Fruit fly (Drosophila melanogaster) whole organism, embryonic: Measurements from ENCODE around the gene CG34290.

Experiments used
- ATbp ChIP-seq: fragments of 200-800 bp; sonication (Bioruptor generic); optimal IDR thresholded peaks from 2 replicates; lab custom pipeline; 2017; ENCODE audit warnings: missing biosample characterization, mild to moderate bottlenecking, missing genetic modification characterization, missing genetic modification reagents
- CG10209 ChIP-seq: fragments of 200-800 bp; sonication (Bioruptor generic); optimal IDR thresholded peaks from 3 replicates; lab custom pipeline; 2017; ENCODE audit warnings: missing biosample characterization, mild to moderate bottlenecking, missing genetic modification characterization, missing genetic modification reagents
- CG10274 ChIP-seq: fragments of 200-800 bp; sonication (Bioruptor generic); optimal IDR thresholded peaks from 3 replicates; lab custom pipeline; 2017; ENCODE audit warnings: missing biosample characterization, mild to moderate bottlenecking, missing genetic modification characterization
- CG14441 ChIP-seq: fragments of 200-800 bp; sonication (Bioruptor generic); IDR thresholded peaks from 2 replicates; pipeline ENCODE4 v1.3.6; 2022; ENCODE audit warnings: missing biosample characterization, missing genetic modification characterization
- CG14965 ChIP-seq: fragments of 200-800 bp; sonication (Bioruptor generic); optimal IDR thresholded peaks from 2 replicates; lab custom pipeline; 2016; ENCODE audit warnings: missing biosample characterization, missing genetic modification characterization, borderline replicate concordance
- CG1602 ChIP-seq: fragments of 200-800 bp; sonication (Bioruptor generic); optimal IDR thresholded peaks from 3 replicates; lab custom pipeline; 2016; ENCODE audit warnings: missing biosample characterization, missing genetic modification characterization
- CG17912 ChIP-seq: fragments of 200-800 bp; sonication (Bioruptor generic); optimal IDR thresholded peaks from 2 replicates; lab custom pipeline; 2018; ENCODE audit warnings: missing biosample characterization, mild to moderate bottlenecking, missing genetic modification characterization
- CG18262 ChIP-seq: fragments of 200-800 bp; optimal IDR thresholded peaks from 3 replicates; lab custom pipeline; 2019; ENCODE audit warnings: missing biosample characterization, mild to moderate bottlenecking, missing genetic modification characterization, moderate library complexity
- CG34224 ChIP-seq: fragments of 200-800 bp; sonication (Bioruptor generic); IDR thresholded peaks from 3 replicates; pipeline ENCODE4 v1.3.6; 2022; ENCODE audit warnings: missing biosample characterization, missing genetic modification characterization; ENCODE audit not compliant: partially characterized antibody
- CG3838 ChIP-seq: fragments of 200-800 bp; sonication (Bioruptor generic); optimal IDR thresholded peaks from 3 replicates; lab custom pipeline; 2016; ENCODE audit warnings: missing biosample characterization, missing genetic modification characterization
- CG42726 ChIP-seq: fragments of 200-800 bp; sonication (Bioruptor generic); IDR thresholded peaks from 2 replicates; pipeline ENCODE4 v1.3.6; 2022; ENCODE audit warnings: missing biosample characterization, missing genetic modification characterization; ENCODE audit not compliant: partially characterized antibody
- CG43689 ChIP-seq: fragments of 200-800 bp; sonication (Bioruptor generic); IDR thresholded peaks from 2 replicates; pipeline ENCODE4 v1.3.6; 2022; ENCODE audit warnings: missing biosample characterization, missing genetic modification characterization
- CG5245 ChIP-seq: fragments of 200-800 bp; sonication (Bioruptor generic); optimal IDR thresholded peaks from 3 replicates; lab custom pipeline; 2016; ENCODE audit warnings: missing biosample characterization, missing genetic modification characterization
- CG6765 ChIP-seq: fragments of 200-800 bp; sonication (Bioruptor generic); optimal IDR thresholded peaks from 3 replicates; lab custom pipeline; 2017; ENCODE audit warnings: missing biosample characterization, mild to moderate bottlenecking, missing genetic modification characterization
- CG9437 ChIP-seq: fragments of 200-800 bp; sonication (Bioruptor generic); optimal IDR thresholded peaks from 2 replicates; lab custom pipeline; 2018; ENCODE audit warnings: missing biosample characterization, mild to moderate bottlenecking, missing genetic modification characterization
- Camta ChIP-seq: fragments of 200-800 bp; sonication (Bioruptor generic); optimal IDR thresholded peaks from 2 replicates; lab custom pipeline; 2016; ENCODE audit warnings: missing biosample characterization, missing genetic modification characterization
- Dbx ChIP-seq: fragments of 200-800 bp; sonication (Bioruptor generic); IDR thresholded peaks from 3 replicates; pipeline ENCODE4 v1.3.6; 2022; ENCODE audit warnings: missing biosample characterization, missing genetic modification characterization
- Dek ChIP-seq: fragments of 200-800 bp; sonication (Bioruptor generic); optimal IDR thresholded peaks from 3 replicates; lab custom pipeline; 2019; ENCODE audit warnings: missing biosample characterization, mild to moderate bottlenecking, missing genetic modification characterization, moderate library complexity
- Dll ChIP-seq: fragments of 200-800 bp; sonication (Bioruptor generic); IDR thresholded peaks from 4 replicates; pipeline ENCODE4 v1.3.6; 2022; ENCODE audit warnings: missing biosample characterization, missing genetic modification characterization; ENCODE audit not compliant: partially characterized antibody
- Doc2 ChIP-seq: fragments of 200-800 bp; sonication (Bioruptor generic); IDR thresholded peaks from 2 replicates; pipeline ENCODE4 v1.3.6; 2022; ENCODE audit warnings: missing biosample characterization, missing genetic modification characterization
- Dref ChIP-seq: fragments of 200-800 bp; sonication (Bioruptor generic); IDR thresholded peaks from 2 replicates; pipeline ENCODE4 v1.3.6; 2022; ENCODE audit warnings: missing biosample characterization, missing genetic modification characterization
- Ets97D ChIP-seq: fragments of 200-800 bp; sonication (Bioruptor generic); optimal IDR thresholded peaks from 3 replicates; lab custom pipeline; 2016; ENCODE audit warnings: missing biosample characterization, missing genetic modification characterization
- Gug ChIP-seq: fragments of 200-800 bp; sonication (Bioruptor generic); IDR thresholded peaks from 4 replicates; pipeline ENCODE4 v1.3.6; 2022; ENCODE audit warnings: missing biosample characterization, missing genetic modification characterization
- HLHmδ ChIP-seq: fragments of 200-800 bp; sonication (Bioruptor generic); optimal IDR thresholded peaks from 2 replicates; lab custom pipeline; 2018; ENCODE audit warnings: missing biosample characterization, mild to moderate bottlenecking, missing genetic modification characterization, moderate library complexity
- Hey ChIP-seq: fragments of 200-800 bp; sonication (Bioruptor generic); optimal IDR thresholded peaks from 3 replicates; lab custom pipeline; 2018; ENCODE audit warnings: missing biosample characterization, mild to moderate bottlenecking, missing genetic modification characterization
- Mad ChIP-seq: fragments of 200-800 bp; sonication (Bioruptor generic); optimal IDR thresholded peaks from 2 replicates; lab custom pipeline; 2016; ENCODE audit warnings: missing biosample characterization, missing genetic modification characterization
- Max ChIP-seq: fragments of 200-800 bp; sonication (Bioruptor generic); optimal IDR thresholded peaks from 2 replicates; lab custom pipeline; 2016; ENCODE audit warnings: missing biosample characterization, mild to moderate bottlenecking, missing genetic modification characterization
- NC2α ChIP-seq: fragments of 200-800 bp; sonication (Bioruptor generic); optimal IDR thresholded peaks from 2 replicates; lab custom pipeline; 2016; ENCODE audit warnings: missing biosample characterization, missing genetic modification characterization
- Pdp1 ChIP-seq, 2 experiments: fragments of 200-800 bp; sonication (Bioruptor generic); optimal IDR thresholded peaks; 3 replicates each; lab custom pipeline; 2016; ENCODE audit warnings: missing biosample characterization in 2 of 2, missing genetic modification characterization in 2 of 2, mild to moderate bottlenecking in 1 of 2, moderate library complexity in 1 of 2
- Sry-β ChIP-seq: fragments of 200-800 bp; sonication (Bioruptor generic); optimal IDR thresholded peaks from 2 replicates; lab custom pipeline; 2018; ENCODE audit warnings: missing biosample characterization, mild to moderate bottlenecking, missing genetic modification characterization, moderate library complexity
- YL-1 ChIP-seq: fragments of 200-800 bp; sonication (Bioruptor generic); optimal IDR thresholded peaks from 3 replicates; lab custom pipeline; 2017; ENCODE audit warnings: missing biosample characterization, mild to moderate bottlenecking, missing genetic modification characterization
- ase ChIP-seq: fragments of 200-800 bp; sonication (Bioruptor generic); IDR thresholded peaks from 3 replicates; pipeline ENCODE4 v1.3.6; 2022; ENCODE audit warnings: missing biosample characterization, missing genetic modification characterization
- bsh ChIP-seq, 2 experiments: fragments of 200-800 bp; sonication (Bioruptor generic); optimal IDR thresholded peaks; 2 replicates each; lab custom pipeline; 2017 to 2018; ENCODE audit warnings: mild to moderate bottlenecking in 2 of 2, missing biosample characterization in 2 of 2, missing genetic modification characterization in 2 of 2, moderate library complexity in 1 of 2
- chinmo ChIP-seq: fragments of 200-800 bp; sonication (Bioruptor generic); IDR thresholded peaks from 4 replicates; pipeline ENCODE4 v1.3.6; 2022; ENCODE audit warnings: missing biosample characterization, missing genetic modification characterization; ENCODE audit not compliant: partially characterized antibody
- croc ChIP-seq: fragments of 200-800 bp; sonication (Bioruptor generic); conservative IDR thresholded peaks from 3 replicates; pipeline ENCODE4 v1.3.6; 2022; ENCODE audit warnings: missing biosample characterization, missing genetic modification characterization
- dysf ChIP-seq: fragments of 200-800 bp; sonication (Bioruptor generic); IDR thresholded peaks from 3 replicates; pipeline ENCODE4 v1.3.6; 2022; ENCODE audit warnings: missing biosample characterization, missing genetic modification characterization
- gem ChIP-seq: fragments of 200-800 bp; sonication (Bioruptor generic); optimal IDR thresholded peaks from 2 replicates; lab custom pipeline; 2019; ENCODE audit warnings: missing biosample characterization, mild to moderate bottlenecking, missing genetic modification characterization, moderate library complexity
- grau ChIP-seq: fragments of 200-800 bp; optimal IDR thresholded peaks from 3 replicates; lab custom pipeline; 2019; ENCODE audit warnings: missing biosample characterization, mild to moderate bottlenecking, missing genetic modification characterization, moderate library complexity
- hbn ChIP-seq: fragments of 200-800 bp; sonication (Bioruptor generic); IDR thresholded peaks from 2 replicates; pipeline ENCODE4 v1.3.6; 2022; ENCODE audit warnings: missing biosample characterization, missing genetic modification characterization; ENCODE audit not compliant: partially characterized antibody
- hth ChIP-seq: fragments of >200 bp; optimal IDR thresholded peaks from 2 replicates; lab custom pipeline; 2017; ENCODE audit warnings: inconsistent platforms
- nau ChIP-seq: fragments of 200-800 bp; sonication (Bioruptor generic); optimal IDR thresholded peaks from 3 replicates; lab custom pipeline; 2017; ENCODE audit warnings: missing biosample characterization, mild to moderate bottlenecking, missing genetic modification characterization, missing genetic modification reagents
- onecut ChIP-seq: fragments of 200-800 bp; sonication (Bioruptor generic); IDR thresholded peaks from 2 replicates; pipeline ENCODE4 v1.3.6; 2022; ENCODE audit warnings: missing biosample characterization, missing genetic modification characterization
- tap ChIP-seq: fragments of 200-800 bp; optimal IDR thresholded peaks from 3 replicates; lab custom pipeline; 2019; ENCODE audit warnings: missing biosample characterization, mild to moderate bottlenecking, missing genetic modification characterization, moderate library complexity
- tin ChIP-seq: fragments of 200-800 bp; sonication (Bioruptor generic); optimal IDR thresholded peaks from 3 replicates; lab custom pipeline; 2016; ENCODE audit warnings: missing biosample characterization, missing genetic modification characterization
- tll ChIP-seq, 2 experiments: fragments of 200-800 bp in 1 of 2; fragments of >200 bp in 1 of 2; sonication (Bioruptor generic) in 1 of 2; optimal IDR thresholded peaks; 2 replicates each; lab custom pipeline; 2017 to 2019; ENCODE audit warnings: missing biosample characterization in 2 of 2, missing genetic modification characterization in 2 of 2, mild to moderate bottlenecking in 1 of 2, moderate library complexity in 1 of 2
- unc-4 ChIP-seq: fragments of 200-800 bp; sonication (Bioruptor generic); IDR thresholded peaks from 2 replicates; pipeline ENCODE4 v1.3.6; 2022; ENCODE audit warnings: missing biosample characterization, missing genetic modification characterization; ENCODE audit not compliant: partially characterized antibody
- zen ChIP-seq: fragments of 200-800 bp; sonication (Bioruptor generic); optimal IDR thresholded peaks from 3 replicates; lab custom pipeline; 2018; ENCODE audit warnings: missing biosample characterization, mild to moderate bottlenecking, missing genetic modification characterization, moderate library complexity

Gene CG34290

dm6 chr3R:24318217-24319082, 28.8 kb upstream of the CG34290 start, which contains the start of the genes Nab2 and BRWD3 (continued):
- TF ChIP-seq nau (no peak), tin (peak; percentile 38), gem (tag; lab: Kevin White, UChicago) (no peak), CG1602 (peak; percentile 18), HLHmδ (GFP tag; lab: Kevin White, UChicago) (no peak), CG17912 (GFP tag; lab: Kevin White, UChicago) (no peak), CG5245 (no peak), onecut (GFP tag; lab: Robert Waterston, UW) (peak; percentile 79), ATbp (GFP tag; lab: Kevin White, UChicago) (no peak), croc (GFP tag; lab: Robert Waterston, UW) (no peak), Gug (peak; percentile 29; the same call in 1 of the 4 replicates), unc-4 (peak; percentile 62), Pdp1 (GFP tag; optimal IDR thresholded peaks at IDR 0.05; lab: Kevin White, UChicago) (peak in 1 of 2 experiments; percentile 28), Dbx (GFP tag; lab: Robert Waterston, UW) (peak; percentile 19; the same call in 1 of the 3 replicates), Dek (peak; percentile 21), Dll (GFP tag; lab: Robert Waterston, UW) (peak; percentile 67; the same call in 3 of the 4 replicates), chinmo (GFP tag; lab: Robert Waterston, UW) (peak; percentile 45; the same call in 1 of the 4 replicates), YL-1 (GFP tag; lab: Kevin White, UChicago) (peak; percentile 37), hbn (GFP tag; lab: Robert Waterston, UW) (peak; percentile 54), Sry-β (peak; percentile 56), hth (lab: Kevin White, UChicago) (no peak), Camta (no peak), tll (GFP tag; optimal IDR thresholded peaks at IDR 0.05; lab: Kevin White, UChicago) (no peak), CG3838 (GFP tag; lab: Kevin White, UChicago) (no peak), tap (tag; lab: Kevin White, UChicago) (no peak), grau (tag; lab: Kevin White, UChicago) (no peak), zen (tag; lab: Kevin White, UChicago) (peak; percentile 28), CG34224 (GFP tag; lab: Robert Waterston, UW) (peak; percentile 26; the same call in 2 of the 3 replicates), ase (GFP tag; lab: Robert Waterston, UW) (peak; percentile 39; the same call in 1 of the 3 replicates), Mad (GFP tag; lab: Kevin White, UChicago) (peak; percentile 30), CG10274 (GFP tag; lab: Kevin White, UChicago) (no peak), dysf (GFP tag; lab: Robert Waterston, UW) (peak; percentile 53; the same call in 1 of the 3 replicates), CG42726 (peak; percentile 81), NC2α (no peak), CG43689 (GFP tag; lab: Robert Waterston, UW) (no peak), CG14965 (GFP tag; lab: Kevin White, UChicago) (no peak), CG9437 (GFP tag; lab: Kevin White, UChicago) (peak; percentile 33), Ets97D (GFP tag; lab: Kevin White, UChicago) (peak; percentile 19), CG14441 (peak; percentile 40; the same call in 1 of the 2 replicates), bsh (GFP tag; optimal IDR thresholded peaks at IDR 0.05; lab: Kevin White, UChicago) (no peak), CG6765 (GFP tag; lab: Kevin White, UChicago) (no peak), CG10209 (GFP tag; lab: Kevin White, UChicago) (no peak), Dref (GFP tag; lab: Robert Waterston, UW) (peak; percentile 82), CG18262 (tag; lab: Kevin White, UChicago) (peak; percentile 7), Max (GFP tag; lab: Kevin White, UChicago) (peak; percentile 45), Doc2 (no peak), Hey (tag; lab: Kevin White, UChicago) (no peak)
